Worm (Caenorhabditis elegans) whole organism, L2 larva: Measurements from ENCODE around the gene pals-32.

Experiments used
- crh-2 ChIP-seq: sonication (generic microtip); optimal IDR thresholded peaks from 2 replicates; lab custom pipeline; 2017; ENCODE audit warnings: missing biosample characterization, missing genetic modification characterization
- elt-3 ChIP-seq: sonication (generic microtip); optimal IDR thresholded peaks from 2 replicates; lab custom pipeline; 2017; ENCODE audit warnings: missing biosample characterization, missing genetic modification characterization
- gmeb-1 ChIP-seq: fragments of 150-350 bp; optimal IDR thresholded peaks from 2 replicates; lab custom pipeline; 2014; ENCODE audit warnings: missing biosample characterization, missing genetic modification characterization
- mdl-1 ChIP-seq, 2 experiments: fragments of 150-350 bp in 1 of 2; sonication (generic microtip) in 1 of 2; optimal IDR thresholded peaks; 2 replicates each; lab custom pipeline; 2017; ENCODE audit warnings: missing biosample characterization in 2 of 2, missing genetic modification characterization in 2 of 2
- nhr-11 ChIP-seq: fragments of 150-350 bp; optimal IDR thresholded peaks from 2 replicates; lab custom pipeline; 2014; ENCODE audit warnings: missing biosample characterization, missing genetic modification characterization
- nhr-23 ChIP-seq: fragments of 150-350 bp; optimal IDR thresholded peaks from 2 replicates; lab custom pipeline; 2014; ENCODE audit warnings: missing biosample characterization, missing genetic modification reagents, missing genetic modification characterization
- sem-4 ChIP-seq: fragments of 150-350 bp; optimal IDR thresholded peaks from 2 replicates; lab custom pipeline; 2014; ENCODE audit warnings: missing biosample characterization, missing genetic modification reagents, missing genetic modification characterization
- sma-9 ChIP-seq, 2 experiments: fragments of 150-350 bp in 1 of 2; sonication (generic microtip) in 1 of 2; optimal IDR thresholded peaks; 2 replicates each; lab custom pipeline; 2014 to 2016; ENCODE audit warnings: missing genetic modification characterization in 2 of 2, mild to moderate bottlenecking in 1 of 2, missing biosample characterization in 1 of 2, missing compliant biosample characterization in 1 of 2, missing genetic modification reagents in 1 of 2, moderate library complexity in 1 of 2
- snpc-4 ChIP-seq: fragments of 150-350 bp; optimal IDR thresholded peaks from 2 replicates; lab custom pipeline; 2014; ENCODE audit warnings: missing biosample characterization, missing genetic modification characterization
- unc-39 ChIP-seq: fragments of 150-350 bp; optimal IDR thresholded peaks from 2 replicates; lab custom pipeline; 2014; ENCODE audit warnings: missing biosample characterization, missing genetic modification characterization
- unc-55 ChIP-seq: fragments of 150-350 bp; sonication (generic microtip); optimal IDR thresholded peaks from 3 replicates; lab custom pipeline; 2014; ENCODE audit warnings: missing biosample characterization, missing genetic modification reagents, missing genetic modification characterization
- unc-62 ChIP-seq: fragments of 150-350 bp; optimal IDR thresholded peaks from 2 replicates; lab custom pipeline; 2014; ENCODE audit warnings: missing biosample characterization, missing genetic modification reagents, missing genetic modification characterization
- zag-1 ChIP-seq: fragments of 150-350 bp; optimal IDR thresholded peaks from 2 replicates; lab custom pipeline; 2014; ENCODE audit warnings: missing biosample characterization, missing genetic modification characterization
- ztf-11 ChIP-seq: sonication (generic microtip); optimal IDR thresholded peaks from 2 replicates; lab custom pipeline; 2017; ENCODE audit warnings: missing biosample characterization, missing genetic modification characterization

ce11 chrV:2892976-2893375 is 3.4 kb upstream of the pals-32 start, which contains the start of gene srh-127:
- TF ChIP-seq unc-62 (GFP tag; lab: Kevin White, UChicago) = no peak
- no peak for TF ChIP-seq sma-9 (GFP tag; optimal IDR thresholded peaks at IDR 0.05; lab: Kevin White, UChicago)
- TF ChIP-seq sma-9 (tag; optimal IDR thresholded peaks at IDR 0.05; lab: Kevin White, UChicago) = no peak
- TF ChIP-seq zag-1 (tag; lab: Kevin White, UChicago) = no peak
- TF ChIP-seq elt-3 = no peak
- TF ChIP-seq nhr-23 (tag; lab: Kevin White, UChicago) = no peak
- TF ChIP-seq crh-2 = no peak
- no peak for TF ChIP-seq nhr-11 (tag; lab: Kevin White, UChicago)
- no peak for TF ChIP-seq mdl-1 (tag; optimal IDR thresholded peaks at IDR 0.05; lab: Kevin White, UChicago)
- no peak for TF ChIP-seq snpc-4 (tag; lab: Kevin White, UChicago)
- TF ChIP-seq sem-4 = no peak
- no peak for TF ChIP-seq unc-55 (GFP tag; lab: Kevin White, UChicago)
- TF ChIP-seq gmeb-1 = no peak
- TF ChIP-seq ztf-11 = no peak
- TF ChIP-seq unc-39 (tag; lab: Kevin White, UChicago) = no peak
